Fruit fly (Drosophila melanogaster): ENCODE results near the gene Exo84.

dm6 chr3R:26012801-26013663 is 39.0 kb downstream of the Exo84 start:
- no peak for TF ChIP-seq CTCF (optimal IDR thresholded peaks at IDR 0.05)
- TF ChIP-seq CG8478 (optimal IDR thresholded peaks at IDR 0.05) = no peak
